Worm (Caenorhabditis elegans) whole organism, L2 larva: Measurements from ENCODE around the gene lpr-3.

Experiments used
- F13H6.1 ChIP-seq: sonication (generic microtip); optimal IDR thresholded peaks from 2 replicates; lab custom pipeline; 2016; ENCODE audit warnings: missing genetic modification characterization, missing compliant biosample characterization
- R02D3.7 ChIP-seq: fragments of 150-350 bp; optimal IDR thresholded peaks from 2 replicates; lab custom pipeline; 2014; ENCODE audit warnings: missing biosample characterization, missing genetic modification characterization
- Y55F3AM.14 ChIP-seq: fragments of 200-800 bp; sonication (Bioruptor generic); optimal IDR thresholded peaks from 2 replicates; lab custom pipeline; 2018; ENCODE audit warnings: mild to moderate bottlenecking, missing genetic modification characterization, missing compliant biosample characterization
- ZK546.5 ChIP-seq: sonication (generic microtip); optimal IDR thresholded peaks from 2 replicates; lab custom pipeline; 2017; ENCODE audit warnings: missing biosample characterization, missing genetic modification characterization
- alr-1 ChIP-seq: fragments of 150-350 bp; optimal IDR thresholded peaks from 2 replicates; lab custom pipeline; 2014; ENCODE audit warnings: missing biosample characterization, missing genetic modification characterization
- aly-2 ChIP-seq: fragments of 150-350 bp; optimal IDR thresholded peaks from 2 replicates; lab custom pipeline; 2014; ENCODE audit warnings: missing biosample characterization, missing genetic modification characterization
- ama-1 ChIP-seq: fragments of 150-350 bp; optimal IDR thresholded peaks from 2 replicates; lab custom pipeline; 2018; ENCODE audit warnings: inconsistent platforms
- blmp-1 ChIP-seq: sonication (generic microtip); optimal IDR thresholded peaks from 2 replicates; lab custom pipeline; 2017; ENCODE audit warnings: missing genetic modification characterization, mild to moderate bottlenecking, missing compliant biosample characterization, antibody characterized with exemption, moderate library complexity; ENCODE audit not compliant: insufficient read depth
- ceh-16 ChIP-seq: fragments of 150-350 bp; optimal IDR thresholded peaks from 2 replicates; lab custom pipeline; 2014; ENCODE audit warnings: missing biosample characterization, missing genetic modification characterization
- ceh-82 ChIP-seq: fragments of 150-350 bp; optimal IDR thresholded peaks from 2 replicates; lab custom pipeline; 2014; ENCODE audit warnings: missing biosample characterization, missing genetic modification characterization
- crh-2 ChIP-seq: sonication (generic microtip); optimal IDR thresholded peaks from 2 replicates; lab custom pipeline; 2017; ENCODE audit warnings: missing biosample characterization, missing genetic modification characterization
- dmd-4 ChIP-seq: sonication (generic microtip); optimal IDR thresholded peaks from 2 replicates; lab custom pipeline; 2017; ENCODE audit warnings: missing biosample characterization, missing genetic modification characterization
- egl-27 ChIP-seq: sonication (generic microtip); optimal IDR thresholded peaks from 3 replicates; lab custom pipeline; 2017; ENCODE audit warnings: missing biosample characterization, missing genetic modification reagents, missing genetic modification characterization
- elt-1 ChIP-seq: fragments of 150-350 bp; optimal IDR thresholded peaks from 2 replicates; lab custom pipeline; 2014; ENCODE audit warnings: missing biosample characterization, missing genetic modification characterization
- elt-3 ChIP-seq: sonication (generic microtip); optimal IDR thresholded peaks from 2 replicates; lab custom pipeline; 2017; ENCODE audit warnings: missing biosample characterization, missing genetic modification characterization
- fos-1 ChIP-seq: fragments of 150-350 bp; optimal IDR thresholded peaks from 2 replicates; lab custom pipeline; 2014; ENCODE audit warnings: missing biosample characterization, missing genetic modification characterization
- gmeb-1 ChIP-seq: fragments of 150-350 bp; optimal IDR thresholded peaks from 2 replicates; lab custom pipeline; 2014; ENCODE audit warnings: missing biosample characterization, missing genetic modification characterization
- lin-11 ChIP-seq: fragments of 150-350 bp; sonication (generic microtip); optimal IDR thresholded peaks from 2 replicates; lab custom pipeline; 2014; ENCODE audit warnings: missing biosample characterization, missing genetic modification characterization, inconsistent platforms, mixed read lengths
- lin-13 ChIP-seq: fragments of 150-350 bp; optimal IDR thresholded peaks from 2 replicates; lab custom pipeline; 2014; ENCODE audit warnings: missing biosample characterization, missing genetic modification reagents, missing genetic modification characterization
- lin-39 ChIP-seq: fragments of 150-350 bp; optimal IDR thresholded peaks from 2 replicates; lab custom pipeline; 2014; ENCODE audit warnings: missing biosample characterization, missing genetic modification reagents, missing genetic modification characterization
- lsy-2 ChIP-seq, 2 experiments: fragments of 150-350 bp in 1 of 2; sonication (generic microtip) in 1 of 2; optimal IDR thresholded peaks; 2 replicates each; lab custom pipeline; 2014 to 2017; ENCODE audit warnings: missing biosample characterization in 2 of 2, missing genetic modification characterization in 2 of 2
- mab-5 ChIP-seq: fragments of 150-350 bp; optimal IDR thresholded peaks from 2 replicates; lab custom pipeline; 2014; ENCODE audit warnings: missing biosample characterization, missing genetic modification characterization
- mbf-1 ChIP-seq: sonication (generic microtip); optimal IDR thresholded peaks from 2 replicates; lab custom pipeline; 2017; ENCODE audit warnings: missing biosample characterization, missing genetic modification characterization
- mdl-1 ChIP-seq, 2 experiments: fragments of 150-350 bp in 1 of 2; sonication (generic microtip) in 1 of 2; optimal IDR thresholded peaks; 2 replicates each; lab custom pipeline; 2017; ENCODE audit warnings: missing biosample characterization in 2 of 2, missing genetic modification characterization in 2 of 2
- nhr-10 ChIP-seq: sonication (generic microtip); optimal IDR thresholded peaks from 2 replicates; lab custom pipeline; 2017; ENCODE audit warnings: missing biosample characterization, missing genetic modification characterization
- nhr-11 ChIP-seq: fragments of 150-350 bp; optimal IDR thresholded peaks from 2 replicates; lab custom pipeline; 2014; ENCODE audit warnings: missing biosample characterization, missing genetic modification characterization
- nhr-12 ChIP-seq: fragments of 150-350 bp; optimal IDR thresholded peaks from 2 replicates; lab custom pipeline; 2014; ENCODE audit warnings: missing biosample characterization, missing genetic modification characterization
- nhr-129 ChIP-seq: fragments of 150-350 bp; optimal IDR thresholded peaks from 2 replicates; lab custom pipeline; 2014; ENCODE audit warnings: missing biosample characterization, missing genetic modification characterization
- nhr-21 ChIP-seq: fragments of 150-350 bp; optimal IDR thresholded peaks from 2 replicates; lab custom pipeline; 2014; ENCODE audit warnings: missing biosample characterization, missing genetic modification characterization
- nhr-23 ChIP-seq: fragments of 150-350 bp; optimal IDR thresholded peaks from 2 replicates; lab custom pipeline; 2014; ENCODE audit warnings: missing biosample characterization, missing genetic modification reagents, missing genetic modification characterization
- nhr-237 ChIP-seq: fragments of 150-350 bp; optimal IDR thresholded peaks from 2 replicates; lab custom pipeline; 2014; ENCODE audit warnings: missing biosample characterization, missing genetic modification characterization
- nhr-25 ChIP-seq: fragments of 150-350 bp; sonication (generic microtip); optimal IDR thresholded peaks from 3 replicates; lab custom pipeline; 2014; ENCODE audit warnings: missing biosample characterization, missing genetic modification characterization
- nhr-6 ChIP-seq: fragments of 150-350 bp; optimal IDR thresholded peaks from 2 replicates; lab custom pipeline; 2014; ENCODE audit warnings: missing biosample characterization, missing genetic modification characterization
- nhr-77 ChIP-seq: fragments of 150-350 bp; optimal IDR thresholded peaks from 2 replicates; lab custom pipeline; 2014; ENCODE audit warnings: missing biosample characterization, missing genetic modification characterization
- peb-1 ChIP-seq: fragments of 150-350 bp; optimal IDR thresholded peaks from 2 replicates; lab custom pipeline; 2014; ENCODE audit warnings: missing biosample characterization, missing genetic modification characterization
- sem-4 ChIP-seq: fragments of 150-350 bp; optimal IDR thresholded peaks from 2 replicates; lab custom pipeline; 2014; ENCODE audit warnings: missing biosample characterization, missing genetic modification reagents, missing genetic modification characterization
- skn-1 ChIP-seq: sonication (generic microtip); optimal IDR thresholded peaks from 2 replicates; lab custom pipeline; 2017; ENCODE audit warnings: missing biosample characterization, missing genetic modification characterization
- sma-3 ChIP-seq: sonication (generic microtip); optimal IDR thresholded peaks from 2 replicates; lab custom pipeline; 2016; ENCODE audit warnings: missing genetic modification reagents, missing genetic modification characterization, missing compliant biosample characterization
- sma-9 ChIP-seq, 2 experiments: fragments of 150-350 bp in 1 of 2; sonication (generic microtip) in 1 of 2; optimal IDR thresholded peaks; 2 replicates each; lab custom pipeline; 2014 to 2016; ENCODE audit warnings: missing genetic modification characterization in 2 of 2, mild to moderate bottlenecking in 1 of 2, missing biosample characterization in 1 of 2, missing compliant biosample characterization in 1 of 2, missing genetic modification reagents in 1 of 2, moderate library complexity in 1 of 2
- snpc-4 ChIP-seq: fragments of 150-350 bp; optimal IDR thresholded peaks from 2 replicates; lab custom pipeline; 2014; ENCODE audit warnings: missing biosample characterization, missing genetic modification characterization
- unc-39 ChIP-seq: fragments of 150-350 bp; optimal IDR thresholded peaks from 2 replicates; lab custom pipeline; 2014; ENCODE audit warnings: missing biosample characterization, missing genetic modification characterization
- unc-55 ChIP-seq: fragments of 150-350 bp; sonication (generic microtip); optimal IDR thresholded peaks from 3 replicates; lab custom pipeline; 2014; ENCODE audit warnings: missing biosample characterization, missing genetic modification reagents, missing genetic modification characterization
- unc-62 ChIP-seq: fragments of 150-350 bp; optimal IDR thresholded peaks from 2 replicates; lab custom pipeline; 2014; ENCODE audit warnings: missing biosample characterization, missing genetic modification reagents, missing genetic modification characterization
- zag-1 ChIP-seq: fragments of 150-350 bp; optimal IDR thresholded peaks from 2 replicates; lab custom pipeline; 2014; ENCODE audit warnings: missing biosample characterization, missing genetic modification characterization
- ztf-1 ChIP-seq: fragments of 200-800 bp; sonication (Bioruptor generic); conservative IDR thresholded peaks from 2 replicates; pipeline ENCODE4 v1.3.6; 2022; ENCODE audit warnings: missing genetic modification characterization, missing compliant biosample characterization
- ztf-11 ChIP-seq: sonication (generic microtip); optimal IDR thresholded peaks from 2 replicates; lab custom pipeline; 2017; ENCODE audit warnings: missing biosample characterization, missing genetic modification characterization

Gene lpr-3

DNA sequence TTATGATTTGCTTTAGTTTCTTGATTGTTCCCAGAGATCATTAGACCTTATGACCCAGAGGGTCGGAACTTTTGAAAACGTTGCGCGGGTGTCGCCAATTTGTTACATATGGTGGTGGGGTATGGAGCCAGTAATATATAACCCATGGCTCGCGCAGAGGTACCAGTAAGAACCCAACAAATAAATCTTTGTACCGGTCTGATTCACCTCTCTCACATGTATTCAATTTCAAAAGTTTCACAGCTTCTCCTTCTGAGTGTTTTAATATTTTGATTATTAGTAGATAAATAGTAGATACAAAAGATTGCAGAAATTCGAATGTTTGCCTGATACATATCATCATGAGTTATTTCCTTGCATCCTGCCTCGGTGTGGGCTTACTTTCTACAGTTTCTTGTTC lies 41.1 kb upstream of the lpr-3 start, which contains the start of gene egl-15:
Gene egl-15 (plus strand): TSS at position 301 of the 400 bp plus-strand sequence.
- TF ChIP-seq gmeb-1 (tag; lab: Kevin White, UChicago) (no peak), peb-1 (tag; lab: Kevin White, UChicago) (no peak), Y55F3AM.14 (no peak), F13H6.1 (no peak), aly-2 (tag; lab: Kevin White, UChicago) (no peak), nhr-77 (tag; lab: Kevin White, UChicago) (no peak), skn-1 (no peak), ceh-82 (tag; lab: Kevin White, UChicago) (no peak), nhr-25 (tag; lab: Kevin White, UChicago) (no peak)

DNA sequence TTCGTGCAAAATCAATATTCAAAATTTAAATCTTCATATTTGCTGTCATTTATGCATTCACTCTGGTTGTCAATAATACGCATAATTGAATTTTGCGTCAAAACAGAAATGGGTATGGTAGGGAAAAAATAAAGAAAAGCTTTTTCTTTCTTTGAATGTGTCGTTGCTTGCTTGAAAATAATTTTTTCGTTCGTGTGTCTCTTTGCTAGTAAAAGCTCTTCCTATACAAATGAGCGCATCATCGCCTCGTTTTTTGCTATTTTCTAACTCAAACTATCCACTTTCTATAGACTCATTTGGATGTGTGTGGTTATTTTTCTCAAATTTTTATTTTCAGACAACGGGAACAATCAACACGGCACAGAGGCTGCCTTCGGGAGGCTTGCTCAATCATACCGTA lies 28.6 kb upstream of the lpr-3 start, which contains the start of gene ldb-1:
Gene ldb-1 (plus strand): TSS at position 301 of the 400 bp plus-strand sequence.
- TF ChIP-seq ztf-1 (GFP tag; lab: Robert Waterston, UW), result no peak
- TF ChIP-seq crh-2 (tag; lab: Kevin White, UChicago), result no peak
- TF ChIP-seq ZK546.5, result no peak
- TF ChIP-seq nhr-25 (tag; lab: Kevin White, UChicago), result no peak
- no peak for TF ChIP-seq ama-1 (lab: Kevin White, UChicago)
- TF ChIP-seq lin-39 (tag; lab: Kevin White, UChicago), result no peak
- TF ChIP-seq nhr-21 (tag; lab: Kevin White, UChicago), result no peak

DNA sequence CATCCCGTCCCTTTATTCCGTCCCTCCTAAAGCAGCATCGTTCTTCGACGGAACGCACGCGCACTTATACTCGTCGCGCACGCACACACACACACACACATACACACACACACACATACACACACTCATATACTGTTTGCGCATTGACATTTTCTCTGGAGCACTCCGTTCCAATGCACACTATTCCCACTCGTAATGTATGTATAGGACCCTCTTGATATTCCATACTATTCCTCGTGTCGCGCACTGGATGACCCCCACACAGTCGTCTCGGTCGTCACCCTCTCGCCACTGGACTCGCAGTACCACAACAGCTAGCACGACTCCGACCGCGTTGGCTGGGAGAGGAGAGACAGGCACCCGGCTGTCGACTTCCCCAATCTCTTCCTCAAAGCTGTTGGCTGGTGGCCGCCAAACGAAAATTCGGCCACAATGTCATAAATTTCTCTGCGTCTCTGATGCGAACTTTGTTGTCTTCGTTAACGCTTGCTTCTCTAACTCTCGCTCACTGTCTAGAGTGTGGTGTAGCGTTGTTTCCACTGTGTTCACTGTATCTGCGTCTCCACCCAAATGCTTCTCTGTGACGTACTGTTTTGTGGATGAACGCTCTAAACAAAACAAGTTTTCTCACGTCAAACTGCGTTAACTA lies 26.0 kb upstream of the lpr-3 start:
- TF ChIP-seq nhr-11 (tag; lab: Kevin White, UChicago), result peak; percentile 32
- TF ChIP-seq nhr-6 (tag; lab: Kevin White, UChicago), result peak; percentile 82
- TF ChIP-seq ceh-82 (tag; lab: Kevin White, UChicago), result peak; percentile 58
- no peak for TF ChIP-seq aly-2 (tag; lab: Kevin White, UChicago)
- no peak for TF ChIP-seq ztf-11 (tag; lab: Kevin White, UChicago)
- peak; percentile 93 for TF ChIP-seq sma-3
- peak; percentile 31 for TF ChIP-seq lin-11
- TF ChIP-seq unc-62 (GFP tag; lab: Kevin White, UChicago), result peak; percentile 48
- TF ChIP-seq crh-2 (tag; lab: Kevin White, UChicago), result peak; percentile 80
- no peak for TF ChIP-seq ama-1 (lab: Kevin White, UChicago)
- TF ChIP-seq F13H6.1, result peak; percentile 99
- no peak for TF ChIP-seq nhr-23 (tag; lab: Kevin White, UChicago)
- TF ChIP-seq nhr-12 (tag; lab: Kevin White, UChicago), result no peak
- TF ChIP-seq mab-5, result peak; percentile 65
- peak; percentile 66 for TF ChIP-seq gmeb-1 (tag; lab: Kevin White, UChicago)
- TF ChIP-seq mdl-1 (tag; optimal IDR thresholded peaks at IDR 0.05; lab: Kevin White, UChicago), result peak; percentile 86 to 92
- no peak for TF ChIP-seq ztf-1 (GFP tag; lab: Robert Waterston, UW)
- peak; percentile 83 for TF ChIP-seq Y55F3AM.14
- TF ChIP-seq lin-39 (tag; lab: Kevin White, UChicago), result peak; percentile 30
- TF ChIP-seq nhr-129 (tag; lab: Kevin White, UChicago), result peak; percentile 92
- peak; percentile 90 for TF ChIP-seq nhr-21 (tag; lab: Kevin White, UChicago)
- TF ChIP-seq elt-1 (tag; lab: Kevin White, UChicago), result no peak
- TF ChIP-seq R02D3.7 (tag; lab: Kevin White, UChicago), result no peak
- peak; percentile 52 for TF ChIP-seq blmp-1 (tag; lab: Kevin White, UChicago)
- TF ChIP-seq alr-1 (tag; lab: Kevin White, UChicago), result no peak
- TF ChIP-seq zag-1 (tag; lab: Kevin White, UChicago), result peak; percentile 92
- no peak for TF ChIP-seq mbf-1 (tag; lab: Kevin White, UChicago)
- TF ChIP-seq peb-1 (tag; lab: Kevin White, UChicago), result peak; percentile 37
- no peak for TF ChIP-seq nhr-10 (tag; lab: Kevin White, UChicago)
- TF ChIP-seq lin-13 (GFP tag; lab: Kevin White, UChicago), result peak; percentile 78
- TF ChIP-seq sma-9 (GFP tag; optimal IDR thresholded peaks at IDR 0.05; lab: Kevin White, UChicago), result peak; percentile 83
- peak; percentile 43 for TF ChIP-seq sma-9 (tag; optimal IDR thresholded peaks at IDR 0.05; lab: Kevin White, UChicago)
- peak; percentile 67 to 82 for TF ChIP-seq lsy-2 (tag; optimal IDR thresholded peaks at IDR 0.05; lab: Kevin White, UChicago)
- TF ChIP-seq egl-27 (tag; lab: Kevin White, UChicago), result peak; percentile 92
- peak; percentile 59 for TF ChIP-seq fos-1 (tag; lab: Kevin White, UChicago)
- TF ChIP-seq nhr-77 (tag; lab: Kevin White, UChicago), result peak; percentile 13
- peak; percentile 93 for TF ChIP-seq nhr-25 (tag; lab: Kevin White, UChicago)
- TF ChIP-seq sem-4 (tag; lab: Kevin White, UChicago), result peak; percentile 96
- no peak for TF ChIP-seq elt-3
- TF ChIP-seq dmd-4 (tag; lab: Kevin White, UChicago), result no peak
- peak; percentile 88 for TF ChIP-seq unc-55 (GFP tag; lab: Kevin White, UChicago)
- peak; percentile 9 for TF ChIP-seq unc-39 (tag; lab: Kevin White, UChicago)
- TF ChIP-seq ceh-16 (tag; lab: Kevin White, UChicago), result peak; percentile 41
- peak; percentile 37 for TF ChIP-seq ZK546.5
- peak; percentile 22 for TF ChIP-seq nhr-237 (tag; lab: Kevin White, UChicago)
- peak; percentile 8 for TF ChIP-seq snpc-4 (tag; lab: Kevin White, UChicago)
